Fruit fly (Drosophila melanogaster): ENCODE data around the gene Amacr.

dm6 chr2L:20730182-20730581 is 22.0 kb downstream of the Amacr start, which contains the start of gene CarT:
- TF ChIP-seq psq (optimal IDR thresholded peaks at IDR 0.05) (no peak), Sin3A (optimal IDR thresholded peaks at IDR 0.05) (no peak), h (optimal IDR thresholded peaks at IDR 0.05) (no peak), insv (optimal IDR thresholded peaks at IDR 0.05) (no peak)
